Worm (Caenorhabditis elegans): ENCODE data around the gene T11F9.10.

DNA sequence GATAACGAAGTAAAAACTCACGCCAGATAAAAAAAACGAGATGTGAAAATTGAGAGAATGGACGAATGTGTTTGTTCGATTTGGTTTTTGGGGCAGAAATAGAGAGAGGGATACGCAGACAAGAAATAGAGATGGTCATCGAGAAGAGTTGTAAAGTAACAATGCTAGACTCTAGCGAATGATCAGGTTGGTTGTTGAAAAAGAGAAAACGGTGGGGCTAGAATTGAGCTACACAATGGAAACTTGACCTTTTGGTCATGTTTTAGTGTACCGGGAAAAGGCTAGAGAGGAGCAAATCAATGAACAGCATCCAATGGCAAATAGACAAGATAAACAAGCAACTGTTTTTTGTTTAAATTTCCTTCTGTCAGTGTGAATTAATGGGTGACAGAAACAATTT is 3.6 kb downstream of the T11F9.10 start, which contains the start of gene dhs-19:
- TF ChIP-seq him-1 (tag; optimal IDR thresholded peaks at IDR 0.05) (no peak), dao-5 (tag; optimal IDR thresholded peaks at IDR 0.05) (no peak)

Measured in whole organism, L4/young adult.